Fruit fly (Drosophila melanogaster) whole organism, embryonic: Measurements from ENCODE around the gene Mpcp2.
A peak's percentile ranks its signal among the peaks of the same experiment; 100 is the strongest.

ENCODE experiments used
- ATbp ChIP-seq: fragments of 200-800 bp; sonication (Bioruptor generic); optimal IDR thresholded peaks from 2 replicates; lab custom pipeline; 2017; ENCODE audit warnings: missing biosample characterization, mild to moderate bottlenecking, missing genetic modification characterization, missing genetic modification reagents
- B-H2 ChIP-seq: fragments of 200-800 bp; sonication (Bioruptor generic); optimal IDR thresholded peaks from 2 replicates; lab custom pipeline; 2018; ENCODE audit warnings: missing biosample characterization, mild to moderate bottlenecking, missing genetic modification characterization
- C15 ChIP-seq: fragments of 200-800 bp; sonication (Bioruptor generic); IDR thresholded peaks from 3 replicates; pipeline ENCODE4 v1.3.6; 2022; ENCODE audit warnings: missing biosample characterization, missing genetic modification characterization
- CG10267 ChIP-seq: fragments of 200-800 bp; sonication (Bioruptor generic); optimal IDR thresholded peaks from 2 replicates; lab custom pipeline; 2018; ENCODE audit warnings: missing biosample characterization, mild to moderate bottlenecking, missing genetic modification characterization, moderate library complexity
- CG10462 ChIP-seq: fragments of 200-800 bp; sonication (Bioruptor generic); optimal IDR thresholded peaks from 2 replicates; lab custom pipeline; 2016; ENCODE audit warnings: missing biosample characterization, missing genetic modification characterization
- CG10959 ChIP-seq: fragments of 200-800 bp; sonication (Bioruptor generic); IDR thresholded peaks from 2 replicates; pipeline ENCODE4 v1.3.6; 2022; ENCODE audit warnings: missing biosample characterization, missing genetic modification characterization
- CG11695 ChIP-seq: fragments of 200-800 bp; sonication (Bioruptor generic); IDR thresholded peaks from 3 replicates; pipeline ENCODE4 v1.3.6; 2022; ENCODE audit warnings: missing biosample characterization, missing genetic modification characterization
- CG12299 ChIP-seq: fragments of 200-800 bp; sonication (Bioruptor generic); optimal IDR thresholded peaks from 2 replicates; lab custom pipeline; 2018; ENCODE audit warnings: missing biosample characterization, mild to moderate bottlenecking, missing genetic modification characterization
- CG13123 ChIP-seq: fragments of 200-800 bp; sonication (Bioruptor generic); optimal IDR thresholded peaks from 2 replicates; lab custom pipeline; 2016; ENCODE audit warnings: missing biosample characterization, missing genetic modification characterization
- CG13424 ChIP-seq: fragments of 200-800 bp; sonication (Bioruptor generic); optimal IDR thresholded peaks from 2 replicates; lab custom pipeline; 2019; ENCODE audit warnings: missing biosample characterization, mild to moderate bottlenecking, missing genetic modification characterization, moderate library complexity
- CG15696 ChIP-seq: fragments of 200-800 bp; sonication (Bioruptor generic); optimal IDR thresholded peaks from 2 replicates; lab custom pipeline; 2019; ENCODE audit warnings: missing biosample characterization, mild to moderate bottlenecking, missing genetic modification characterization, moderate library complexity
- CG17328 ChIP-seq: fragments of 200-800 bp; sonication (Bioruptor generic); IDR thresholded peaks from 2 replicates; pipeline ENCODE4 v1.3.6; 2022; ENCODE audit warnings: missing biosample characterization, missing genetic modification characterization
- CG17829 ChIP-seq: fragments of 200-800 bp; optimal IDR thresholded peaks from 2 replicates; lab custom pipeline; 2019; ENCODE audit warnings: missing biosample characterization, mild to moderate bottlenecking, missing genetic modification characterization, moderate library complexity
- CG18011 ChIP-seq: fragments of 200-800 bp; sonication (Bioruptor generic); optimal IDR thresholded peaks from 2 replicates; lab custom pipeline; 2017; ENCODE audit warnings: missing biosample characterization, missing genetic modification characterization, mild to moderate bottlenecking, moderate library complexity, missing genotype
- CG4282 ChIP-seq: fragments of 200-800 bp; sonication (Bioruptor generic); optimal IDR thresholded peaks from 2 replicates; lab custom pipeline; 2016; ENCODE audit warnings: missing biosample characterization, missing genetic modification characterization
- CG6689 ChIP-seq: fragments of 200-800 bp; sonication (Bioruptor generic); IDR thresholded peaks from 2 replicates; pipeline ENCODE4 v1.3.6; 2022; ENCODE audit warnings: missing biosample characterization, missing genetic modification characterization
- CG8924 ChIP-seq: fragments of 200-800 bp; optimal IDR thresholded peaks from 3 replicates; lab custom pipeline; 2019; ENCODE audit warnings: missing biosample characterization, mild to moderate bottlenecking, missing genetic modification characterization, moderate library complexity
- CoRest ChIP-seq: fragments of 200-800 bp; sonication (Bioruptor generic); optimal IDR thresholded peaks from 3 replicates; lab custom pipeline; 2018; ENCODE audit warnings: missing biosample characterization, mild to moderate bottlenecking, missing genetic modification characterization, moderate library complexity
- D ChIP-seq, 2 experiments: fragments of 200-800 bp in 1 of 2; fragments of >200 bp in 1 of 2; sonication (Bioruptor generic) in 1 of 2; optimal IDR thresholded peaks; 2 replicates in 1 of 2; 3 replicates in 1 of 2; lab custom pipeline; 2017; ENCODE audit warnings: mild to moderate bottlenecking in 1 of 2, missing biosample characterization in 1 of 2, missing genetic modification characterization in 1 of 2, missing genetic modification reagents in 1 of 2
- D19A ChIP-seq: fragments of 200-800 bp; optimal IDR thresholded peaks from 3 replicates; lab custom pipeline; 2019; ENCODE audit warnings: missing biosample characterization, mild to moderate bottlenecking, missing genetic modification characterization, moderate library complexity
- Dek ChIP-seq: fragments of 200-800 bp; sonication (Bioruptor generic); optimal IDR thresholded peaks from 3 replicates; lab custom pipeline; 2019; ENCODE audit warnings: missing biosample characterization, mild to moderate bottlenecking, missing genetic modification characterization, moderate library complexity
- Dip2 ChIP-seq: fragments of 200-800 bp; sonication (Bioruptor generic); IDR thresholded peaks from 2 replicates; pipeline ENCODE4 v1.3.6; 2022; ENCODE audit warnings: missing biosample characterization, missing genetic modification characterization
- HLH4C ChIP-seq: fragments of 200-800 bp; sonication (Bioruptor generic); IDR thresholded peaks from 3 replicates; pipeline ENCODE4 v1.3.6; 2022; ENCODE audit warnings: missing biosample characterization, missing genetic modification characterization; ENCODE audit not compliant: partially characterized antibody
- NFAT ChIP-seq: fragments of 200-800 bp; sonication (Bioruptor generic); IDR thresholded peaks from 2 replicates; pipeline ENCODE4 v1.3.6; 2022; ENCODE audit warnings: missing biosample characterization, missing genetic modification characterization
- Rx ChIP-seq: fragments of 200-800 bp; sonication (Bioruptor generic); IDR thresholded peaks from 2 replicates; pipeline ENCODE4 v1.3.6; 2022; ENCODE audit warnings: missing biosample characterization, missing genetic modification characterization
- Sox102F ChIP-seq: fragments of 200-800 bp; sonication (Bioruptor generic); optimal IDR thresholded peaks from 2 replicates; lab custom pipeline; 2018; ENCODE audit warnings: missing biosample characterization, mild to moderate bottlenecking, missing genetic modification characterization, moderate library complexity
- ap ChIP-seq: fragments of 200-800 bp; sonication (Bioruptor generic); IDR thresholded peaks from 2 replicates; pipeline ENCODE4 v1.3.6; 2022; ENCODE audit warnings: missing biosample characterization, missing genetic modification characterization
- ash1 ChIP-seq: fragments of 200-800 bp; sonication (Bioruptor generic); optimal IDR thresholded peaks from 2 replicates; lab custom pipeline; 2018; ENCODE audit warnings: missing biosample characterization, mild to moderate bottlenecking, missing genetic modification characterization
- chinmo ChIP-seq: fragments of 200-800 bp; sonication (Bioruptor generic); IDR thresholded peaks from 4 replicates; pipeline ENCODE4 v1.3.6; 2022; ENCODE audit warnings: missing biosample characterization, missing genetic modification characterization; ENCODE audit not compliant: partially characterized antibody
- croc ChIP-seq: fragments of 200-800 bp; sonication (Bioruptor generic); conservative IDR thresholded peaks from 3 replicates; pipeline ENCODE4 v1.3.6; 2022; ENCODE audit warnings: missing biosample characterization, missing genetic modification characterization
- dysf ChIP-seq: fragments of 200-800 bp; sonication (Bioruptor generic); IDR thresholded peaks from 3 replicates; pipeline ENCODE4 v1.3.6; 2022; ENCODE audit warnings: missing biosample characterization, missing genetic modification characterization
- fd96Cb ChIP-seq: fragments of 200-800 bp; sonication (Bioruptor generic); optimal IDR thresholded peaks from 2 replicates; lab custom pipeline; 2018; ENCODE audit warnings: missing biosample characterization, mild to moderate bottlenecking, missing genetic modification characterization, moderate library complexity
- hth ChIP-seq: fragments of >200 bp; optimal IDR thresholded peaks from 2 replicates; lab custom pipeline; 2017; ENCODE audit warnings: inconsistent platforms
- jumu ChIP-seq: fragments of 200-800 bp; sonication (Bioruptor generic); optimal IDR thresholded peaks from 3 replicates; lab custom pipeline; 2016; ENCODE audit warnings: missing biosample characterization, missing genetic modification characterization
- lab ChIP-seq: fragments of 200-800 bp; sonication (Bioruptor generic); optimal IDR thresholded peaks from 3 replicates; lab custom pipeline; 2017; ENCODE audit warnings: missing biosample characterization, missing genetic modification characterization, mild to moderate bottlenecking, moderate library complexity, missing genetic modification reagents
- lmd ChIP-seq: fragments of 200-800 bp; sonication (Bioruptor generic); IDR thresholded peaks from 2 replicates; pipeline ENCODE4 v1.3.6; 2022; ENCODE audit warnings: missing biosample characterization, missing genetic modification characterization
- lola ChIP-seq, 3 experiments: fragments of >200 bp in 2 of 3; fragments of 200-800 bp in 1 of 3; sonication (Bioruptor generic) in 1 of 3; optimal IDR thresholded peaks; 2 replicates each; lab custom pipeline; 2017 to 2019; ENCODE audit warnings: missing biosample characterization in 3 of 3, missing genetic modification characterization in 3 of 3, mild to moderate bottlenecking in 1 of 3, moderate library complexity in 1 of 3
- mld ChIP-seq: fragments of 200-800 bp; sonication (Bioruptor generic); IDR thresholded peaks from 3 replicates; pipeline ENCODE4 v1.3.6; 2022; ENCODE audit warnings: missing biosample characterization, missing genetic modification characterization; ENCODE audit not compliant: partially characterized antibody
- org-1 ChIP-seq: fragments of 200-800 bp; sonication (Bioruptor generic); optimal IDR thresholded peaks from 2 replicates; lab custom pipeline; 2017; ENCODE audit warnings: missing biosample characterization, missing genetic modification characterization
- otp ChIP-seq: fragments of 200-800 bp; sonication (Bioruptor generic); IDR thresholded peaks from 3 replicates; pipeline ENCODE4, ENCODE4 v1.3.6; 2022; ENCODE audit warnings: missing biosample characterization, missing genetic modification characterization
- phol ChIP-seq: fragments of 200-800 bp; sonication (Bioruptor generic); optimal IDR thresholded peaks from 3 replicates; lab custom pipeline; 2018; ENCODE audit warnings: missing biosample characterization, mild to moderate bottlenecking, missing genetic modification characterization, moderate library complexity
- prd ChIP-seq, 3 experiments: fragments of >200 bp in 2 of 3; fragments of 200-800 bp in 1 of 3; sonication (Bioruptor generic) in 1 of 3; optimal IDR thresholded peaks in 2 of 3; IDR thresholded peaks in 1 of 3; 2 replicates in 2 of 3; 3 replicates in 1 of 3; pipeline versions ENCODE4 v1.3.6 to Lab custom; 2017 to 2022; ENCODE audit warnings: missing biosample characterization in 1 of 3, missing genetic modification characterization in 1 of 3
- salm ChIP-seq: fragments of 200-800 bp; sonication (Bioruptor generic); optimal IDR thresholded peaks from 2 replicates; lab custom pipeline; 2018; ENCODE audit warnings: missing biosample characterization, mild to moderate bottlenecking, missing genetic modification characterization
- sima ChIP-seq: fragments of 200-800 bp; sonication (Bioruptor generic); optimal IDR thresholded peaks from 2 replicates; lab custom pipeline; 2016; ENCODE audit warnings: missing biosample characterization, missing genetic modification characterization
- tap ChIP-seq: fragments of 200-800 bp; optimal IDR thresholded peaks from 3 replicates; lab custom pipeline; 2019; ENCODE audit warnings: missing biosample characterization, mild to moderate bottlenecking, missing genetic modification characterization, moderate library complexity
- tin ChIP-seq: fragments of 200-800 bp; sonication (Bioruptor generic); optimal IDR thresholded peaks from 3 replicates; lab custom pipeline; 2016; ENCODE audit warnings: missing biosample characterization, missing genetic modification characterization
- tna ChIP-seq: fragments of 200-800 bp; sonication (Bioruptor generic); IDR thresholded peaks from 2 replicates; pipeline ENCODE4 v1.3.6; 2022; ENCODE audit warnings: missing biosample characterization, missing genetic modification characterization; ENCODE audit not compliant: partially characterized antibody
- trem ChIP-seq: fragments of 200-800 bp; optimal IDR thresholded peaks from 3 replicates; lab custom pipeline; 2019; ENCODE audit warnings: missing biosample characterization, mild to moderate bottlenecking, missing genetic modification characterization, moderate library complexity
- z ChIP-seq: fragments of 200-800 bp; sonication (Bioruptor generic); IDR thresholded peaks from 3 replicates; pipeline ENCODE4 v1.3.6; 2022; ENCODE audit warnings: missing biosample characterization, missing genetic modification characterization

The Mpcp2 gene

DNA sequence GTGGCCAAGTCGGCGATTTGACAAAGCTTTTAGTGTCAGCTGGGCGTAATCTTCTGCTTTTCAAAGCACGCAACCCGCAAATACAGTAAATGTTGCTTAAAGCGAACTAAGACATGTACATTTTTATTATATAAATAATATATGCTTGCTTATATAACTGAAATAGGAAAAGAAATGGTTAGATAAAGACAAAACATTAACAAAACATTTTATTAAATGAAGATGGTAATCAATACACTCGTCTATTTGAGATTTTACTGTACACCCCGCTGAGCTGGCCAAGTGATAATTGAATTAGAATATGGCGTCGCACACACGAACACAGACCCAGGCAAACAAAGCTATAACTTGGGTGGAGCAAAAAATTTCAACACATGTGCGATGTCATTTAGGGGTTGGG lies 37.2 kb downstream of the Mpcp2 start (continued):
- TF ChIP-seq salm (tag; lab: Kevin White, UChicago): no peak
- TF ChIP-seq croc: peak; percentile 25; the same call in 2 of the 3 replicates
- peak; percentile 22 for TF ChIP-seq CG17829 (tag; lab: Kevin White, UChicago)
- no peak for TF ChIP-seq tna
- TF ChIP-seq chinmo (GFP tag; lab: Robert Waterston, UW): no peak
- no peak for TF ChIP-seq CG4282 (GFP tag; lab: Kevin White, UChicago)
- TF ChIP-seq CG18011 (GFP tag; lab: Kevin White, UChicago): no peak
- peak; percentile 29 for TF ChIP-seq fd96Cb
- peak; percentile 25 for TF ChIP-seq tin (GFP tag; lab: Kevin White, UChicago)
- TF ChIP-seq lmd (GFP tag; lab: Robert Waterston, UW): no peak; the same call in 1 of the 2 replicates
- peak; percentile 40 for TF ChIP-seq lab (GFP tag; lab: Kevin White, UChicago)
- peak; percentile 44 for TF ChIP-seq phol (tag; lab: Kevin White, UChicago)
- peak; percentile 37 for TF ChIP-seq CG13424 (tag; lab: Kevin White, UChicago)
- peak; percentile 40 for TF ChIP-seq D19A (tag; lab: Kevin White, UChicago)
- peak; percentile 16 for TF ChIP-seq CG8924
- peak; percentile 13 for TF ChIP-seq CoRest (tag; lab: Kevin White, UChicago)
- TF ChIP-seq, all 482 proteins: peak for 56

dm6 chr3L:14575974-14576373 lies 38.5 kb downstream of the Mpcp2 start:
- TF ChIP-seq hth (lab: Kevin White, UChicago): no peak
- no peak for TF ChIP-seq Rx (GFP tag; lab: Robert Waterston, UW)
- no peak for TF ChIP-seq ash1 (GFP tag; lab: Kevin White, UChicago)
- TF ChIP-seq NFAT: no peak
- no peak for TF ChIP-seq z (GFP tag; lab: Robert Waterston, UW)
- TF ChIP-seq CG17328 (GFP tag; lab: Robert Waterston, UW): no peak
- peak; percentile 29 for TF ChIP-seq trem (tag; lab: Kevin White, UChicago)
- TF ChIP-seq lola (GFP tag; optimal IDR thresholded peaks at IDR 0.05; lab: Kevin White, UChicago): peak in 1 of 3 experiments; percentile 35
- no peak for TF ChIP-seq CG6689
- no peak for TF ChIP-seq mld (GFP tag; lab: Robert Waterston, UW)
- peak; percentile 9 for TF ChIP-seq CG10267 (tag; lab: Kevin White, UChicago)
- TF ChIP-seq D (optimal IDR thresholded peaks at IDR 0.05; lab: Kevin White, UChicago): no peak
- peak; percentile 24 for TF ChIP-seq D (GFP tag; optimal IDR thresholded peaks at IDR 0.05; lab: Kevin White, UChicago)
- TF ChIP-seq tin (GFP tag; lab: Kevin White, UChicago): no peak
- TF ChIP-seq ATbp (GFP tag; lab: Kevin White, UChicago): no peak
- no peak for TF ChIP-seq tap (tag; lab: Kevin White, UChicago)
- TF ChIP-seq dysf (GFP tag; lab: Robert Waterston, UW): no peak
- no peak for TF ChIP-seq Dip2
- TF ChIP-seq ap (GFP tag; lab: Robert Waterston, UW): no peak
- no peak for TF ChIP-seq C15 (GFP tag; lab: Robert Waterston, UW)
- TF ChIP-seq CG13123 (GFP tag; lab: Kevin White, UChicago): no peak
- no peak for TF ChIP-seq prd (optimal IDR thresholded peaks at IDR 0.05; lab: Kevin White, UChicago)
- TF ChIP-seq prd (GFP tag; IDR thresholded peaks at IDR 0.05; lab: Robert Waterston, UW): 0 out of 3 replicates have a peak, but pooled peaks have one; percentile 9
- TF ChIP-seq CG12299 (tag; lab: Kevin White, UChicago): no peak
- no peak for TF ChIP-seq HLH4C (GFP tag; lab: Robert Waterston, UW)
- no peak for TF ChIP-seq org-1
- TF ChIP-seq CG15696: peak; percentile 28
- TF ChIP-seq jumu (GFP tag; lab: Kevin White, UChicago): no peak
- no peak for TF ChIP-seq CG11695 (GFP tag; lab: Robert Waterston, UW)
- no peak for TF ChIP-seq Sox102F (GFP tag; lab: Kevin White, UChicago)
- TF ChIP-seq sima (GFP tag; lab: Kevin White, UChicago): no peak
- no peak for TF ChIP-seq B-H2 (GFP tag; lab: Kevin White, UChicago)
- TF ChIP-seq CG10959 (GFP tag; lab: Robert Waterston, UW): 0 out of 2 replicates have a peak, but pooled peaks have one; percentile 4
- no peak for TF ChIP-seq CG10462 (GFP tag; lab: Kevin White, UChicago)
- TF ChIP-seq Dek (tag; lab: Kevin White, UChicago): no peak
- no peak for TF ChIP-seq otp (GFP tag; lab: Robert Waterston, UW)
